Fruit fly (Drosophila melanogaster): ENCODE measurements around the gene Doc1.

The Doc1 gene

dm6 chr3L:9072062-9072730 lies 31.0 kb downstream of the Doc1 start:
- TF ChIP-seq CG34367 (tag; optimal IDR thresholded peaks at IDR 0.05) (no peak), EcR (GFP tag; optimal IDR thresholded peaks at IDR 0.05) (peak; percentile 76), CG8301 (tag; optimal IDR thresholded peaks at IDR 0.05) (no peak), CG12605 (GFP tag; IDR thresholded peaks at IDR 0.05) (no peak)

dm6 chr3L:9072731-9073385 lies 31.7 kb downstream of the Doc1 start, which contains the start of the genes CG4911 and CG4942:
Gene CG4911 (minus strand): TSS chr3L:9072731.
Gene CG4942 (plus strand): TSS chr3L:9073105.
- TF ChIP-seq CG10348 (GFP tag; IDR thresholded peaks at IDR 0.05) = no peak
- no peak for TF ChIP-seq Pif1B (GFP tag; optimal IDR thresholded peaks at IDR 0.05)
- no peak for TF ChIP-seq gl (tag; optimal IDR thresholded peaks at IDR 0.05)
- TF ChIP-seq CG32121 (GFP tag; IDR thresholded peaks at IDR 0.05) = peak; percentile 52; the same call in 1 of the 2 replicates
- peak; percentile 28; the same call in 1 of the 3 replicates for TF ChIP-seq fd96Ca (GFP tag; IDR thresholded peaks at IDR 0.05)
- TF ChIP-seq CG15710 (tag; optimal IDR thresholded peaks at IDR 0.05) = peak; percentile 52
- TF ChIP-seq Ets98B (GFP tag; IDR thresholded peaks at IDR 0.05) = peak; percentile 28; the same call in 1 of the 2 replicates
- no peak for TF ChIP-seq EcR (GFP tag; optimal IDR thresholded peaks at IDR 0.05)
- TF ChIP-seq CG4496 (GFP tag; IDR thresholded peaks at IDR 0.05) = peak; percentile 79
- peak; percentile 51 for TF ChIP-seq Snoo (tag; optimal IDR thresholded peaks at IDR 0.05)
- TF ChIP-seq CG34367 (tag; optimal IDR thresholded peaks at IDR 0.05) = peak; percentile 52
- peak; percentile 61 for TF ChIP-seq CG8301 (tag; optimal IDR thresholded peaks at IDR 0.05)
- TF ChIP-seq CG8159 (tag; optimal IDR thresholded peaks at IDR 0.05) = peak; percentile 70
- TF ChIP-seq CG13204 (GFP tag; optimal IDR thresholded peaks at IDR 0.05) = no peak
- no peak for TF ChIP-seq D1 (tag; optimal IDR thresholded peaks at IDR 0.05)
- peak; percentile 42 for TF ChIP-seq CG9948 (tag; optimal IDR thresholded peaks at IDR 0.05)
- TF ChIP-seq rn (GFP tag; IDR thresholded peaks at IDR 0.05) = no peak
- peak; percentile 50 for TF ChIP-seq CG17806 (tag; optimal IDR thresholded peaks at IDR 0.05)

dm6 chr3L:9074285-9074684 lies 33.1 kb downstream of the Doc1 start, which contains the start of gene teq:
Gene teq (plus strand): TSS chr3L:9074643.
- TF ChIP-seq CG8301 (tag; optimal IDR thresholded peaks at IDR 0.05) = no peak
- TF ChIP-seq Ets98B (GFP tag; IDR thresholded peaks at IDR 0.05) = no peak
- TF ChIP-seq D1 (tag; optimal IDR thresholded peaks at IDR 0.05) = no peak
- no peak for TF ChIP-seq CG17806 (tag; optimal IDR thresholded peaks at IDR 0.05)

dm6 chr3L:9074882-9075281 lies 33.7 kb downstream of the Doc1 start:
- TF ChIP-seq Snoo (tag; optimal IDR thresholded peaks at IDR 0.05) (no peak), EcR (GFP tag; optimal IDR thresholded peaks at IDR 0.05) (no peak), CG9948 (tag; optimal IDR thresholded peaks at IDR 0.05) (no peak), rn (GFP tag; IDR thresholded peaks at IDR 0.05) (no peak)

- no peak for TF ChIP-seq CG17806 (tag; optimal IDR thresholded peaks at IDR 0.05)
- no peak for TF ChIP-seq rn (GFP tag; IDR thresholded peaks at IDR 0.05)
- TF ChIP-seq CG32121 (GFP tag; IDR thresholded peaks at IDR 0.05) = peak; percentile 44; the same call in 1 of the 2 replicates
- peak; percentile 42 for TF ChIP-seq CG15710 (tag; optimal IDR thresholded peaks at IDR 0.05)
- peak; percentile 61 for TF ChIP-seq CG8159 (tag; optimal IDR thresholded peaks at IDR 0.05)
Observed at dm6 chr3L:9092356-9093103, 51.4 kb downstream of the Doc1 start, which contains the start of gene CG32032. Gene CG32032 (plus strand): TSS chr3L:9093053.

Data from whole organism, pupa.